Fruit fly (Drosophila melanogaster): ENCODE data around the gene Cyp4g1.

Gene Cyp4g1

dm6 chrX:494191-494554 is 25.0 kb upstream of the Cyp4g1 start (continued):
- no peak for TF ChIP-seq CG3407 (GFP tag; optimal IDR thresholded peaks at IDR 0.05)
- TF ChIP-seq ftz-f1 (GFP tag; optimal IDR thresholded peaks at IDR 0.05): no peak
- TF ChIP-seq CG31365 (tag; optimal IDR thresholded peaks at IDR 0.05): no peak
- no peak for TF ChIP-seq h (optimal IDR thresholded peaks at IDR 0.05)

dm6 chrX:493445-494190 is 24.5 kb upstream of the Cyp4g1 start, which contains the start of gene CG17896:
Gene CG17896 (minus strand): TSS chrX:493495.
- TF ChIP-seq CG34224 (GFP tag; IDR thresholded peaks at IDR 0.05; ENCODE audit: partially characterized antibody): no peak
- peak; percentile 98 for TF ChIP-seq CG7372 (GFP tag; IDR thresholded peaks at IDR 0.05)
- TF ChIP-seq Nf-YA (GFP tag; IDR thresholded peaks at IDR 0.05): peak; percentile 91
- peak; percentile 97 for TF ChIP-seq Mrtf (GFP tag; IDR thresholded peaks at IDR 0.05)
- TF ChIP-seq nau (GFP tag; optimal IDR thresholded peaks at IDR 0.05): peak; percentile 96
- no peak for TF ChIP-seq Kr (GFP tag; optimal IDR thresholded peaks at IDR 0.05)
- TF ChIP-seq gce (GFP tag; IDR thresholded peaks at IDR 0.05): peak; percentile 96
- no peak for TF ChIP-seq fd102C (GFP tag; optimal IDR thresholded peaks at IDR 0.05)
- peak; percentile 94 for TF ChIP-seq Myb (GFP tag; optimal IDR thresholded peaks at IDR 0.05)
- TF ChIP-seq unc-4 (GFP tag; IDR thresholded peaks at IDR 0.05; ENCODE audit: partially characterized antibody): no peak
- TF ChIP-seq amos (GFP tag; IDR thresholded peaks at IDR 0.05; ENCODE audit: partially characterized antibody): no peak
- peak; percentile 95 for TF ChIP-seq CG14050 (GFP tag; IDR thresholded peaks at IDR 0.05)
- peak; percentile 87 for TF ChIP-seq CG3407 (GFP tag; optimal IDR thresholded peaks at IDR 0.05)
- TF ChIP-seq CG1832 (GFP tag; optimal IDR thresholded peaks at IDR 0.05): no peak
- TF ChIP-seq CG30403 (GFP tag; optimal IDR thresholded peaks at IDR 0.05): peak; percentile 98
- no peak for TF ChIP-seq hb (GFP tag; IDR thresholded peaks at IDR 0.05; ENCODE audit: partially characterized antibody)
- TF ChIP-seq Gsc (GFP tag; IDR thresholded peaks at IDR 0.05): peak; percentile 89
- peak; percentile 88 for TF ChIP-seq Adf1 (GFP tag; IDR thresholded peaks at IDR 0.05)
- TF ChIP-seq Sry-δ (GFP tag; optimal IDR thresholded peaks at IDR 0.05): peak; percentile 75
- peak; percentile 95 for TF ChIP-seq bsh (GFP tag; optimal IDR thresholded peaks at IDR 0.05)
- peak; percentile 95 for TF ChIP-seq CG3838 (GFP tag; optimal IDR thresholded peaks at IDR 0.05)
- peak; percentile 96 for TF ChIP-seq CG31388 (GFP tag; optimal IDR thresholded peaks at IDR 0.05)
- peak; percentile 98 for TF ChIP-seq CG12219 (GFP tag; optimal IDR thresholded peaks at IDR 0.05)
- no peak for TF ChIP-seq D (optimal IDR thresholded peaks at IDR 0.05)
- peak; percentile 92 for TF ChIP-seq D (GFP tag; optimal IDR thresholded peaks at IDR 0.05)
- TF ChIP-seq Jarid2 (GFP tag; optimal IDR thresholded peaks at IDR 0.05): peak; percentile 83
- TF ChIP-seq Hsf (GFP tag; optimal IDR thresholded peaks at IDR 0.05): peak; percentile 99
- TF ChIP-seq CG32767 (GFP tag; IDR thresholded peaks at IDR 0.05): peak; percentile 96
- no peak for TF ChIP-seq tio (GFP tag; optimal IDR thresholded peaks at IDR 0.05)
- TF ChIP-seq lmd (GFP tag; IDR thresholded peaks at IDR 0.05): peak; percentile 99
- TF ChIP-seq CrebB (tag; optimal IDR thresholded peaks at IDR 0.05): peak; percentile 99
- peak; percentile 87 for TF ChIP-seq CG10267 (tag; optimal IDR thresholded peaks at IDR 0.05)
- TF ChIP-seq ttk (GFP tag; IDR thresholded peaks at IDR 0.05): peak; percentile 97
- peak; percentile 98 for TF ChIP-seq CG9817 (tag; optimal IDR thresholded peaks at IDR 0.05)
- TF ChIP-seq dimm (GFP tag; IDR thresholded peaks at IDR 0.05): peak; percentile 93
- no peak for TF ChIP-seq CG17568 (GFP tag; optimal IDR thresholded peaks at IDR 0.05)
- peak; percentile 96 for TF ChIP-seq CG9727 (GFP tag; optimal IDR thresholded peaks at IDR 0.05)
- TF ChIP-seq salm (tag; optimal IDR thresholded peaks at IDR 0.05): peak; percentile 93
- peak; percentile 92 for TF ChIP-seq Bdp1 (GFP tag; optimal IDR thresholded peaks at IDR 0.05)
- peak; percentile 97 for TF ChIP-seq grau (tag; optimal IDR thresholded peaks at IDR 0.05)
- TF ChIP-seq PHDP (tag; optimal IDR thresholded peaks at IDR 0.05): peak; percentile 98
- peak; percentile 98 for TF ChIP-seq CG10209 (GFP tag; optimal IDR thresholded peaks at IDR 0.05)
- TF ChIP-seq chn (GFP tag; optimal IDR thresholded peaks at IDR 0.05): peak; percentile 97
- TF ChIP-seq NfI (GFP tag; optimal IDR thresholded peaks at IDR 0.05): peak; percentile 97
- peak; percentile 97 for TF ChIP-seq NC2α (GFP tag; optimal IDR thresholded peaks at IDR 0.05)
